Fruit fly (Drosophila melanogaster) whole organism, embryonic: Measurements from ENCODE around the gene Tsp5D.

Experiments
- CG10959 ChIP-seq: fragments of 200-800 bp; sonication (Bioruptor generic); IDR thresholded peaks from 2 replicates; pipeline ENCODE4 v1.3.6; 2022; ENCODE audit warnings: missing biosample characterization, missing genetic modification characterization
- CG11085 ChIP-seq: fragments of 200-800 bp; sonication (Bioruptor generic); IDR thresholded peaks from 2 replicates; pipeline ENCODE4 v1.3.6; 2022; ENCODE audit warnings: missing biosample characterization, missing genetic modification characterization
- CG13894 ChIP-seq: fragments of 200-800 bp; sonication (Bioruptor generic); optimal IDR thresholded peaks from 3 replicates; lab custom pipeline; 2018; ENCODE audit warnings: missing biosample characterization, mild to moderate bottlenecking, missing genetic modification characterization, moderate library complexity
- CG15269 ChIP-seq: fragments of 200-800 bp; sonication (Bioruptor generic); optimal IDR thresholded peaks from 2 replicates; lab custom pipeline; 2018; ENCODE audit warnings: missing biosample characterization, mild to moderate bottlenecking, missing genetic modification characterization, moderate library complexity
- CG17186 ChIP-seq: fragments of 200-800 bp; sonication (Bioruptor generic); optimal IDR thresholded peaks from 3 replicates; lab custom pipeline; 2017; ENCODE audit warnings: missing biosample characterization, missing genetic modification reagents, missing genetic modification characterization
- CG17612 ChIP-seq: fragments of 200-800 bp; sonication (Bioruptor generic); IDR thresholded peaks from 2 replicates; pipeline ENCODE4 v1.3.6; 2022; ENCODE audit warnings: missing biosample characterization, missing genetic modification characterization
- CG3407 ChIP-seq: fragments of 200-800 bp; sonication (Bioruptor generic); optimal IDR thresholded peaks from 2 replicates; lab custom pipeline; 2018; ENCODE audit warnings: missing biosample characterization, mild to moderate bottlenecking, missing genetic modification characterization
- CG4282 ChIP-seq: fragments of 200-800 bp; sonication (Bioruptor generic); optimal IDR thresholded peaks from 2 replicates; lab custom pipeline; 2016; ENCODE audit warnings: missing biosample characterization, missing genetic modification characterization
- CG43689 ChIP-seq: fragments of 200-800 bp; sonication (Bioruptor generic); IDR thresholded peaks from 2 replicates; pipeline ENCODE4 v1.3.6; 2022; ENCODE audit warnings: missing biosample characterization, missing genetic modification characterization
- CG4820 ChIP-seq: fragments of 200-800 bp; sonication (Bioruptor generic); optimal IDR thresholded peaks from 3 replicates; lab custom pipeline; 2016; ENCODE audit warnings: missing biosample characterization, missing genetic modification characterization
- CG8290 ChIP-seq, 3 experiments: fragments of 200-800 bp; sonication (Bioruptor generic); optimal IDR thresholded peaks; 2 replicates each; lab custom pipeline; 2016 to 2019; ENCODE audit warnings: missing biosample characterization in 3 of 3, missing genetic modification characterization in 3 of 3, mild to moderate bottlenecking in 2 of 3, moderate library complexity in 1 of 3
- CG8478 ChIP-seq: fragments of >200 bp; optimal IDR thresholded peaks from 2 replicates; lab custom pipeline; 2018
- Dad ChIP-seq: fragments of 200-800 bp; sonication (Bioruptor generic); optimal IDR thresholded peaks from 3 replicates; lab custom pipeline; 2016; ENCODE audit warnings: missing biosample characterization, missing genetic modification characterization
- Dbx ChIP-seq: fragments of 200-800 bp; sonication (Bioruptor generic); IDR thresholded peaks from 3 replicates; pipeline ENCODE4 v1.3.6; 2022; ENCODE audit warnings: missing biosample characterization, missing genetic modification characterization
- Dfd ChIP-seq, 2 experiments: fragments of >200 bp; optimal IDR thresholded peaks; 2 replicates each; lab custom pipeline; 2017; ENCODE audit warnings: missing biosample characterization in 2 of 2, missing genetic modification characterization in 2 of 2
- Ets65A ChIP-seq: fragments of 200-800 bp; sonication (Bioruptor generic); peaks from one replicate; lab custom pipeline; 2016; ENCODE audit warnings: missing biosample characterization, missing genetic modification characterization
- Fer1 ChIP-seq: fragments of 200-800 bp; sonication (Bioruptor generic); optimal IDR thresholded peaks from 2 replicates; lab custom pipeline; 2017; ENCODE audit warnings: missing biosample characterization, mild to moderate bottlenecking, missing genetic modification characterization
- H15 ChIP-seq: fragments of 200-800 bp; sonication (Bioruptor generic); IDR thresholded peaks from 3 replicates; pipeline ENCODE4 v1.3.6; 2022; ENCODE audit warnings: missing biosample characterization, missing genetic modification characterization
- Med ChIP-seq: fragments of 200-800 bp; sonication (Bioruptor generic); peaks from one replicate; lab custom pipeline; 2016; ENCODE audit warnings: missing biosample characterization, missing genetic modification characterization, mild to moderate bottlenecking, inconsistent platforms, moderate library complexity
- Nf-YB ChIP-seq: fragments of 200-800 bp; sonication (Bioruptor generic); optimal IDR thresholded peaks from 3 replicates; lab custom pipeline; 2019; ENCODE audit warnings: missing biosample characterization, mild to moderate bottlenecking, missing genetic modification characterization, moderate library complexity
- Poxn ChIP-seq: fragments of 200-800 bp; sonication (Bioruptor generic); IDR thresholded peaks from 2 replicates; pipeline ENCODE4 v1.3.6; 2022; ENCODE audit warnings: missing biosample characterization, missing genetic modification characterization
- Rfx ChIP-seq: fragments of 200-800 bp; sonication (Bioruptor generic); IDR thresholded peaks from 2 replicates; pipeline ENCODE4 v1.3.6; 2022; ENCODE audit warnings: missing biosample characterization, missing genetic modification characterization
- Sry-β ChIP-seq: fragments of 200-800 bp; sonication (Bioruptor generic); optimal IDR thresholded peaks from 2 replicates; lab custom pipeline; 2018; ENCODE audit warnings: missing biosample characterization, mild to moderate bottlenecking, missing genetic modification characterization, moderate library complexity
- Ssrp ChIP-seq: fragments of 200-800 bp; sonication (Bioruptor generic); optimal IDR thresholded peaks from 2 replicates; lab custom pipeline; 2018; ENCODE audit warnings: missing biosample characterization, mild to moderate bottlenecking, missing genetic modification characterization, moderate library complexity
- Xbp1 ChIP-seq: fragments of 200-800 bp; sonication (Bioruptor generic); optimal IDR thresholded peaks from 3 replicates; lab custom pipeline; 2016; ENCODE audit warnings: missing biosample characterization, mild to moderate bottlenecking, missing genetic modification characterization
- Xrp1 ChIP-seq: fragments of 200-800 bp; sonication (Bioruptor generic); IDR thresholded peaks from 2 replicates; pipeline ENCODE4 v1.3.6; 2022; ENCODE audit warnings: missing biosample characterization, missing genetic modification characterization
- abd-A ChIP-seq: fragments of 200-800 bp; sonication (Bioruptor generic); optimal IDR thresholded peaks from 3 replicates; lab custom pipeline; 2019; ENCODE audit warnings: missing biosample characterization, mild to moderate bottlenecking, missing genetic modification characterization, moderate library complexity
- bowl ChIP-seq: fragments of 200-800 bp; sonication (Bioruptor generic); IDR thresholded peaks from 2 replicates; pipeline ENCODE4 v1.3.6; 2022; ENCODE audit warnings: missing biosample characterization, missing genetic modification characterization
- crol ChIP-seq: fragments of 200-800 bp; sonication (Bioruptor generic); IDR thresholded peaks from 2 replicates; pipeline ENCODE4 v1.3.6; 2022; ENCODE audit warnings: missing biosample characterization, missing genetic modification characterization
- eve ChIP-seq, 2 experiments: fragments of >200 bp; optimal IDR thresholded peaks; 2 replicates each; lab custom pipeline; 2017; ENCODE audit warnings: missing biosample characterization in 2 of 2, missing genetic modification characterization in 2 of 2
- grn ChIP-seq: fragments of 200-800 bp; sonication (Bioruptor generic); optimal IDR thresholded peaks from 3 replicates; lab custom pipeline; 2017; ENCODE audit warnings: missing biosample characterization, missing genetic modification characterization
- gsb-n ChIP-seq: fragments of 200-800 bp; sonication (Bioruptor generic); optimal IDR thresholded peaks from 3 replicates; lab custom pipeline; 2018; ENCODE audit warnings: missing biosample characterization, mild to moderate bottlenecking, missing genetic modification characterization
- kah ChIP-seq: fragments of 200-800 bp; sonication (Bioruptor generic); optimal IDR thresholded peaks from 2 replicates; lab custom pipeline; 2018; ENCODE audit warnings: missing biosample characterization, mild to moderate bottlenecking, missing genetic modification characterization
- lbe ChIP-seq: fragments of 200-800 bp; sonication (Bioruptor generic); optimal IDR thresholded peaks from 2 replicates; lab custom pipeline; 2016; ENCODE audit warnings: missing biosample characterization, mild to moderate bottlenecking, missing genetic modification characterization
- lola ChIP-seq, 3 experiments: fragments of >200 bp in 2 of 3; fragments of 200-800 bp in 1 of 3; sonication (Bioruptor generic) in 1 of 3; optimal IDR thresholded peaks; 2 replicates each; lab custom pipeline; 2017 to 2019; ENCODE audit warnings: missing biosample characterization in 3 of 3, missing genetic modification characterization in 3 of 3, mild to moderate bottlenecking in 1 of 3, moderate library complexity in 1 of 3
- otp ChIP-seq: fragments of 200-800 bp; sonication (Bioruptor generic); IDR thresholded peaks from 3 replicates; pipeline ENCODE4, ENCODE4 v1.3.6; 2022; ENCODE audit warnings: missing biosample characterization, missing genetic modification characterization
- pros ChIP-seq: fragments of 200-800 bp; sonication (Bioruptor generic); optimal IDR thresholded peaks from 3 replicates; lab custom pipeline; 2019; ENCODE audit warnings: missing biosample characterization, mild to moderate bottlenecking, missing genetic modification characterization, moderate library complexity
- sc ChIP-seq, 3 experiments: fragments of >200 bp in 2 of 3; fragments of 200-800 bp in 1 of 3; sonication (Bioruptor generic) in 1 of 3; optimal IDR thresholded peaks; 2 replicates in 2 of 3; 3 replicates in 1 of 3; lab custom pipeline; 2017; ENCODE audit warnings: mild to moderate bottlenecking in 1 of 3, missing biosample characterization in 1 of 3, missing genetic modification characterization in 1 of 3, missing genetic modification reagents in 1 of 3
- schlank ChIP-seq: fragments of 200-800 bp; sonication (Bioruptor generic); optimal IDR thresholded peaks from 2 replicates; lab custom pipeline; 2018; ENCODE audit warnings: missing biosample characterization, mild to moderate bottlenecking, missing genetic modification characterization
- sens ChIP-seq: fragments of 200-800 bp; sonication (Bioruptor generic); peaks from one replicate; lab custom pipeline; 2016; ENCODE audit warnings: missing biosample characterization, missing genetic modification characterization
- sima ChIP-seq: fragments of 200-800 bp; sonication (Bioruptor generic); optimal IDR thresholded peaks from 2 replicates; lab custom pipeline; 2016; ENCODE audit warnings: missing biosample characterization, missing genetic modification characterization
- wdn ChIP-seq: fragments of 200-800 bp; sonication (Bioruptor generic); IDR thresholded peaks from 2 replicates; pipeline ENCODE4 v1.3.6; 2022; ENCODE audit warnings: missing biosample characterization, missing genetic modification characterization
- zfh1 ChIP-seq: fragments of 200-800 bp; sonication (Bioruptor generic); IDR thresholded peaks from 3 replicates; pipeline ENCODE4 v1.3.6; 2022; ENCODE audit warnings: missing biosample characterization, missing genetic modification characterization

The Tsp5D gene

DNA sequence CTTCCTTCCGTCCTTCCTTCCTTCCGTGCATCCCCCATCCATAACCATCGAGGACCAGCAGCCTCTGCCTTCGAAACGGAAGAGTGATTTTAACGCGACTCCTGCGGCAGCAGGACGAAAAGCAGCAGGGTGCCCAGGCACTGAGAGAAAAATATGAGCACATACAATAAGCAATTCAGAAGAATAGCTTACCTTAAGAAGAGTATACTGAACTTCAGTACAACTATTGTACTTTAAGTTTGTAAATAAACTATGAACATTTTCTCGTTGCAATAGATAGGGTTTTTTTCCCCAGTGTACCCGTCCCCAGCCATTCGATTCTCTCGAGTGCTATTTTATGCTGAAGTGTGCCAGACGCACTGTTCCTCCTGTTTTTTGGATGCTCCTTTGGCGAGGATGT lies 43.0 kb downstream of the Tsp5D start (continued):
- TF ChIP-seq CG11085: 0 out of 2 replicates have a peak, but pooled peaks have one; percentile 22
- peak; percentile 59 for TF ChIP-seq kah
- peak; percentile 38 for TF ChIP-seq schlank (tag; lab: Kevin White, UChicago)
- TF ChIP-seq wdn (GFP tag; lab: Robert Waterston, UW): no peak
- TF ChIP-seq CG8290 (GFP tag; optimal IDR thresholded peaks at IDR 0.05; lab: Kevin White, UChicago): peak; percentile 60
- peak in 1 of 2 experiments; percentile 74 for TF ChIP-seq CG8290 (tag; optimal IDR thresholded peaks at IDR 0.05; lab: Kevin White, UChicago)
- TF ChIP-seq eve (GFP tag; optimal IDR thresholded peaks at IDR 0.05; lab: Kevin White, UChicago): peak in 1 of 2 experiments; percentile 92
- TF ChIP-seq H15 (GFP tag; lab: Robert Waterston, UW): peak; percentile 67; the same call in 2 of the 3 replicates
- peak; percentile 84 for TF ChIP-seq otp (GFP tag; lab: Robert Waterston, UW)
- peak in 1 of 3 experiments; percentile 82 for TF ChIP-seq lola (GFP tag; optimal IDR thresholded peaks at IDR 0.05; lab: Kevin White, UChicago)
- TF ChIP-seq Dfd (GFP tag; optimal IDR thresholded peaks at IDR 0.05; lab: Kevin White, UChicago): no peak
- TF ChIP-seq Fer1 (GFP tag; lab: Kevin White, UChicago): peak; percentile 86
- peak; percentile 28 for TF ChIP-seq CG4282 (GFP tag; lab: Kevin White, UChicago)

DNA sequence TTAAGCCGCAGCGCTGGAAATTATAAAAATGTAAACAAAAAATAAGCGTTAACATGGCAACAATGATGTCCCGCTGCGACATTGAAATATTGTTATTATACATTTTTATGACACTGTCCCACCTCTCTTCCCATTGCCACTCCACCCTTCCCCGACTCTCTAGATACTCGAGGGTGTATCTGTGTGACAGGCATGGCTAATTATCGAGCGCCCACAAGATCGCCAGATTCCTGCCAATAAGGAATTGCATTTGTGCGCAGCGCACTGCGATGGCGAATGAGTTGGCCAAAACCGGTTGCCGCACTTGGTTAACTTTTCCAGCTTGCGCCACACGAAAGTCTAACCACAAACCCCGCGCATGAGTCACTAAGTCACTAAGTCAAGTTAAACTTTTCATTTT lies 44.1 kb downstream of the Tsp5D start:
- TF ChIP-seq CG17612: no peak
- TF ChIP-seq Dad (GFP tag; lab: Kevin White, UChicago): no peak
- TF ChIP-seq Ssrp (tag; lab: Kevin White, UChicago): no peak
- 0 out of 2 replicates have a peak, but pooled peaks have one; percentile 9 for TF ChIP-seq crol
- peak; percentile 43 for TF ChIP-seq Ets65A (GFP tag; lab: Kevin White, UChicago)
- TF ChIP-seq CG43689: no peak
- no peak for TF ChIP-seq bowl (GFP tag; lab: Robert Waterston, UW)
- no peak for TF ChIP-seq Poxn
- no peak for TF ChIP-seq sc (optimal IDR thresholded peaks at IDR 0.05; lab: Kevin White, UChicago)
- TF ChIP-seq sc (GFP tag; optimal IDR thresholded peaks at IDR 0.05; lab: Kevin White, UChicago): no peak

DNA sequence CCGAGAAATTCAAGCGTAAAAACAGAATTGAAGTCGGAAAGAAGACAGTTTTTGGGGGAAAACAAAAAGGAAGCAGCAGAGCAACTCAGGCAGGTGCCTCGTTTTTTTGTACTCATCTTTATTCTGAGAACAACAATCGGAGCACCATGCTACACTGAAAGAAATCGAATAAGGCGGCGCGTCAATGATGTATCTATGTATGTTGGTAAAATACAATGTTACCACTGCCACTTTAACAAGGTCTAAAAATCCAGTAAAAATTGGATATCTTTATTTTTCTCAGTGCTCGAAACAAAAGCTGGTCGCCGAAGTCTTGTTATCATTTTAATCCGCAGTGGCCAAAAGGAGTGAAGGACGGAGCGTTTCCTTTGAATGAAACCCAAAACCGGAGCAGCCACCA lies 44.6 kb downstream of the Tsp5D start:
- 0 out of 2 replicates have a peak, but pooled peaks have one; percentile 21 for TF ChIP-seq CG10959
- peak; percentile 43 for TF ChIP-seq sens (GFP tag; lab: Kevin White, UChicago)
- 0 out of 3 replicates have a peak, but pooled peaks have one; percentile 27 for TF ChIP-seq zfh1
- TF ChIP-seq Sry-β: no peak
- TF ChIP-seq Med (GFP tag; lab: Kevin White, UChicago): peak; percentile 60
- no peak for TF ChIP-seq otp (GFP tag; lab: Robert Waterston, UW)
- peak; percentile 9; the same call in 1 of the 2 replicates for TF ChIP-seq Xrp1 (GFP tag; lab: Robert Waterston, UW)
- TF ChIP-seq lbe (GFP tag; lab: Kevin White, UChicago): peak; percentile 18

DNA sequence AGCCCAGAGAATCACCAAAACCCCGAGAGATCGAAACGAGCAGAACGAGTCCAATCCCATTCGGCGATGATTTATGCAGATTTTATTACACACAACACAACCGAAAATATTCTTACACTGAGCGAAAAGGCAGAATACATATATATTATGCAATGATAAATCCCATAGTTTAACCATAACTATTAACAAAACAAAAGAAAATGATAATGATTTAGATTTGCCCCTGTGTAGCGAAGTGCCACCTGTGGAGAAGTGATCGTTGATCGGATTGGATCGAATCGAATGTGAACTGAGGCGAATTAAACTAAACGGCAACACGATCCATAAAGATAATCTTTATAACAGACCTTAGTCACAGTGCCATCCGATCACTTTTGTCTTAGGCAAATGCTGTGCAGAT lies 45.6 kb downstream of the Tsp5D start:
- TF ChIP-seq sima (no peak), Nf-YB (GFP tag; lab: Kevin White, UChicago) (peak; percentile 10), CG3407 (GFP tag; lab: Kevin White, UChicago) (no peak), Rfx (GFP tag; lab: Robert Waterston, UW) (peak; percentile 24; the same call in 1 of the 2 replicates), CG13894 (tag; lab: Kevin White, UChicago) (peak; percentile 20), Dbx (GFP tag; lab: Robert Waterston, UW) (no peak), CG4820 (GFP tag; lab: Kevin White, UChicago) (no peak), sens (GFP tag; lab: Kevin White, UChicago) (peak; percentile 56), CG8478 (lab: Kevin White, UChicago) (no peak), abd-A (tag; lab: Kevin White, UChicago) (peak; percentile 49), pros (no peak), CG15269 (peak; percentile 63), CG17612 (no peak), Xbp1 (GFP tag; lab: Kevin White, UChicago) (no peak), gsb-n (tag; lab: Kevin White, UChicago) (peak; percentile 47), grn (peak; percentile 24), CG17186 (GFP tag; lab: Kevin White, UChicago) (no peak)
